Fruit fly (Drosophila melanogaster) whole organism, embryonic: ENCODE measurements around the gene mon2.
A peak's percentile ranks its signal among the peaks of the same experiment; 100 is the strongest.

Source experiments
- Atf6 ChIP-seq: fragments of 200-800 bp; sonication (Bioruptor generic); IDR thresholded peaks from 2 replicates; pipeline ENCODE4 v1.3.6; 2022; ENCODE audit warnings: missing biosample characterization, missing genetic modification characterization
- CG10543 ChIP-seq: fragments of 200-800 bp; sonication (Bioruptor generic); optimal IDR thresholded peaks from 3 replicates; lab custom pipeline; 2017; ENCODE audit warnings: missing biosample characterization, mild to moderate bottlenecking, missing genetic modification characterization, moderate library complexity
- CG12071 ChIP-seq: fragments of 200-800 bp; sonication (Bioruptor generic); optimal IDR thresholded peaks from 3 replicates; lab custom pipeline; 2018; ENCODE audit warnings: missing biosample characterization, mild to moderate bottlenecking, missing genetic modification characterization
- CG13287 ChIP-seq: fragments of 200-800 bp; sonication (Bioruptor generic); IDR thresholded peaks from 2 replicates; pipeline ENCODE4 v1.3.6; 2022; ENCODE audit warnings: missing biosample characterization, missing genetic modification characterization; ENCODE audit not compliant: partially characterized antibody
- CG14441 ChIP-seq: fragments of 200-800 bp; sonication (Bioruptor generic); IDR thresholded peaks from 2 replicates; pipeline ENCODE4 v1.3.6; 2022; ENCODE audit warnings: missing biosample characterization, missing genetic modification characterization
- CG14860 ChIP-seq: fragments of 200-800 bp; sonication (Bioruptor generic); IDR thresholded peaks from 3 replicates; pipeline ENCODE4 v1.3.6; 2022; ENCODE audit warnings: missing biosample characterization, missing genetic modification characterization; ENCODE audit not compliant: partially characterized antibody
- CG15514 ChIP-seq: fragments of 200-800 bp; sonication (Bioruptor generic); optimal IDR thresholded peaks from 3 replicates; lab custom pipeline; 2017; ENCODE audit warnings: missing biosample characterization, missing genetic modification characterization, mild to moderate bottlenecking, moderate library complexity, missing genetic modification reagents
- CG1603 ChIP-seq: fragments of 200-800 bp; sonication (Bioruptor generic); optimal IDR thresholded peaks from 2 replicates; lab custom pipeline; 2019; ENCODE audit warnings: missing biosample characterization, mild to moderate bottlenecking, missing genetic modification characterization, moderate library complexity
- CG17829 ChIP-seq: fragments of 200-800 bp; optimal IDR thresholded peaks from 2 replicates; lab custom pipeline; 2019; ENCODE audit warnings: missing biosample characterization, mild to moderate bottlenecking, missing genetic modification characterization, moderate library complexity
- CG18262 ChIP-seq: fragments of 200-800 bp; optimal IDR thresholded peaks from 3 replicates; lab custom pipeline; 2019; ENCODE audit warnings: missing biosample characterization, mild to moderate bottlenecking, missing genetic modification characterization, moderate library complexity
- CG2875 ChIP-seq: fragments of 200-800 bp; sonication (Bioruptor generic); optimal IDR thresholded peaks from 2 replicates; lab custom pipeline; 2017; ENCODE audit warnings: missing biosample characterization, mild to moderate bottlenecking, missing genetic modification characterization, missing genetic modification reagents
- CG32532 ChIP-seq: fragments of 200-800 bp; sonication (Bioruptor generic); IDR thresholded peaks from 2 replicates; pipeline ENCODE4 v1.3.6; 2022; ENCODE audit warnings: missing biosample characterization, missing genetic modification characterization
- CG3281 ChIP-seq: fragments of 200-800 bp; sonication (Bioruptor generic); optimal IDR thresholded peaks from 3 replicates; lab custom pipeline; 2017; ENCODE audit warnings: missing biosample characterization, mild to moderate bottlenecking, missing genetic modification characterization
- CG33213 ChIP-seq: fragments of 200-800 bp; sonication (Bioruptor generic); optimal IDR thresholded peaks from 3 replicates; lab custom pipeline; 2016; ENCODE audit warnings: missing biosample characterization, missing genetic modification characterization
- CG7372 ChIP-seq: fragments of 200-800 bp; sonication (Bioruptor generic); IDR thresholded peaks from 2 replicates; pipeline ENCODE4 v1.3.6; 2022; ENCODE audit warnings: missing biosample characterization, missing genetic modification characterization
- D19A ChIP-seq: fragments of 200-800 bp; optimal IDR thresholded peaks from 3 replicates; lab custom pipeline; 2019; ENCODE audit warnings: missing biosample characterization, mild to moderate bottlenecking, missing genetic modification characterization, moderate library complexity
- Deaf1 ChIP-seq: fragments of 200-800 bp; optimal IDR thresholded peaks from 3 replicates; lab custom pipeline; 2019; ENCODE audit warnings: missing biosample characterization, mild to moderate bottlenecking, missing genetic modification characterization, moderate library complexity
- Doc3 ChIP-seq: fragments of 200-800 bp; sonication (Bioruptor generic); IDR thresholded peaks from 3 replicates; pipeline ENCODE4 v1.3.6; 2022; ENCODE audit warnings: missing biosample characterization, missing genetic modification characterization; ENCODE audit not compliant: partially characterized antibody
- Drgx ChIP-seq: fragments of 200-800 bp; sonication (Bioruptor generic); IDR thresholded peaks from 2 replicates; pipeline ENCODE4 v1.3.6; 2022; ENCODE audit warnings: missing biosample characterization, missing genetic modification characterization
- HHEX ChIP-seq: fragments of 200-800 bp; sonication (Bioruptor generic); optimal IDR thresholded peaks from 3 replicates; lab custom pipeline; 2017; ENCODE audit warnings: missing biosample characterization, mild to moderate bottlenecking, missing genetic modification characterization, missing genetic modification reagents
- HmgZ ChIP-seq: fragments of 200-800 bp; sonication (Bioruptor generic); optimal IDR thresholded peaks from 2 replicates; lab custom pipeline; 2018; ENCODE audit warnings: missing biosample characterization, mild to moderate bottlenecking, missing genetic modification characterization
- Hmx ChIP-seq: fragments of 200-800 bp; sonication (Bioruptor generic); optimal IDR thresholded peaks from 2 replicates; lab custom pipeline; 2016; ENCODE audit warnings: missing biosample characterization, missing genetic modification characterization
- Jarid2 ChIP-seq: fragments of 200-800 bp; sonication (Bioruptor generic); optimal IDR thresholded peaks from 3 replicates; lab custom pipeline; 2017; ENCODE audit warnings: mild to moderate bottlenecking, missing biosample characterization, missing genetic modification reagents, missing genetic modification characterization
- Kr ChIP-seq: fragments of 200-800 bp; sonication (Bioruptor generic); optimal IDR thresholded peaks from 2 replicates; lab custom pipeline; 2017; ENCODE audit warnings: missing biosample characterization, mild to moderate bottlenecking, missing genetic modification characterization
- Lpt ChIP-seq: fragments of >200 bp; optimal IDR thresholded peaks from 2 replicates; lab custom pipeline; 2018; ENCODE audit warnings: missing biosample characterization, missing genetic modification characterization
- Meics ChIP-seq: fragments of 200-800 bp; sonication (Bioruptor generic); optimal IDR thresholded peaks from 2 replicates; lab custom pipeline; 2017; ENCODE audit warnings: missing biosample characterization, mild to moderate bottlenecking, missing genetic modification characterization
- NC2α ChIP-seq: fragments of 200-800 bp; sonication (Bioruptor generic); optimal IDR thresholded peaks from 2 replicates; lab custom pipeline; 2016; ENCODE audit warnings: missing biosample characterization, missing genetic modification characterization
- Neu2 ChIP-seq: fragments of 200-800 bp; sonication (Bioruptor generic); optimal IDR thresholded peaks from 3 replicates; lab custom pipeline; 2016; ENCODE audit warnings: missing biosample characterization, missing genetic modification characterization, borderline replicate concordance
- Ravus ChIP-seq: fragments of 200-800 bp; sonication (Bioruptor generic); IDR thresholded peaks from 2 replicates; pipeline ENCODE4 v1.3.6; 2022; ENCODE audit warnings: missing biosample characterization, missing genetic modification characterization
- Rx ChIP-seq: fragments of 200-800 bp; sonication (Bioruptor generic); IDR thresholded peaks from 2 replicates; pipeline ENCODE4 v1.3.6; 2022; ENCODE audit warnings: missing biosample characterization, missing genetic modification characterization
- Side ChIP-seq: fragments of 200-800 bp; sonication (Bioruptor generic); optimal IDR thresholded peaks from 2 replicates; lab custom pipeline; 2016; ENCODE audit warnings: missing biosample characterization, missing genetic modification characterization
- Trl ChIP-seq, 3 experiments: fragments of >200 bp in 2 of 3; fragments of 200-800 bp in 1 of 3; sonication (Bioruptor generic) in 1 of 3; optimal IDR thresholded peaks; 2 replicates in 1 of 3; 3 replicates in 2 of 3; lab custom pipeline; 2016 to 2017; ENCODE audit warnings: missing biosample characterization in 1 of 3, missing genetic modification characterization in 1 of 3
- Vsx1 ChIP-seq: fragments of 200-800 bp; sonication (Bioruptor generic); optimal IDR thresholded peaks from 2 replicates; lab custom pipeline; 2017; ENCODE audit warnings: missing biosample characterization, mild to moderate bottlenecking, missing genetic modification characterization, missing genetic modification reagents
- chn ChIP-seq: fragments of 200-800 bp; sonication (Bioruptor generic); optimal IDR thresholded peaks from 2 replicates; lab custom pipeline; 2016; ENCODE audit warnings: missing biosample characterization, missing genetic modification characterization
- ci ChIP-seq: fragments of 200-800 bp; sonication (Bioruptor generic); IDR thresholded peaks from 3 replicates; pipeline ENCODE4 v1.3.6; 2022; ENCODE audit warnings: missing biosample characterization, missing genetic modification characterization
- dysf ChIP-seq: fragments of 200-800 bp; sonication (Bioruptor generic); IDR thresholded peaks from 3 replicates; pipeline ENCODE4 v1.3.6; 2022; ENCODE audit warnings: missing biosample characterization, missing genetic modification characterization
- emc ChIP-seq: fragments of 200-800 bp; sonication (Bioruptor generic); optimal IDR thresholded peaks from 2 replicates; lab custom pipeline; 2016; ENCODE audit warnings: missing biosample characterization, missing genetic modification characterization
- grau ChIP-seq: fragments of 200-800 bp; optimal IDR thresholded peaks from 3 replicates; lab custom pipeline; 2019; ENCODE audit warnings: missing biosample characterization, mild to moderate bottlenecking, missing genetic modification characterization, moderate library complexity
- gsb ChIP-seq: fragments of 200-800 bp; sonication (Bioruptor generic); IDR thresholded peaks from 2 replicates; pipeline ENCODE4 v1.3.6; 2022; ENCODE audit warnings: missing biosample characterization, missing genetic modification characterization
- ind ChIP-seq: fragments of 200-800 bp; sonication (Bioruptor generic); optimal IDR thresholded peaks from 3 replicates; lab custom pipeline; 2016; ENCODE audit warnings: missing biosample characterization, missing genetic modification characterization
- lab ChIP-seq: fragments of 200-800 bp; sonication (Bioruptor generic); optimal IDR thresholded peaks from 3 replicates; lab custom pipeline; 2017; ENCODE audit warnings: missing biosample characterization, missing genetic modification characterization, mild to moderate bottlenecking, moderate library complexity, missing genetic modification reagents
- nerfin-2 ChIP-seq: fragments of 200-800 bp; sonication (Bioruptor generic); IDR thresholded peaks from 2 replicates; pipeline ENCODE4 v1.3.6; 2022; ENCODE audit warnings: missing biosample characterization, missing genetic modification characterization; ENCODE audit not compliant: partially characterized antibody
- onecut ChIP-seq: fragments of 200-800 bp; sonication (Bioruptor generic); IDR thresholded peaks from 2 replicates; pipeline ENCODE4 v1.3.6; 2022; ENCODE audit warnings: missing biosample characterization, missing genetic modification characterization
- pum ChIP-seq: fragments of 200-800 bp; sonication (Bioruptor generic); optimal IDR thresholded peaks from 2 replicates; lab custom pipeline; 2016; ENCODE audit warnings: missing biosample characterization, missing genetic modification characterization
- sens ChIP-seq: fragments of 200-800 bp; sonication (Bioruptor generic); peaks from one replicate; lab custom pipeline; 2016; ENCODE audit warnings: missing biosample characterization, missing genetic modification characterization
- slbo ChIP-seq: fragments of 200-800 bp; sonication (Bioruptor generic); IDR thresholded peaks from 2 replicates; pipeline ENCODE4 v1.3.6; 2022; ENCODE audit warnings: missing biosample characterization, missing genetic modification characterization
- sug ChIP-seq: fragments of 200-800 bp; optimal IDR thresholded peaks from 2 replicates; lab custom pipeline; 2019; ENCODE audit warnings: missing biosample characterization, mild to moderate bottlenecking, missing genetic modification characterization, moderate library complexity
- trem ChIP-seq: fragments of 200-800 bp; optimal IDR thresholded peaks from 3 replicates; lab custom pipeline; 2019; ENCODE audit warnings: missing biosample characterization, mild to moderate bottlenecking, missing genetic modification characterization, moderate library complexity
- unc-4 ChIP-seq: fragments of 200-800 bp; sonication (Bioruptor generic); IDR thresholded peaks from 2 replicates; pipeline ENCODE4 v1.3.6; 2022; ENCODE audit warnings: missing biosample characterization, missing genetic modification characterization; ENCODE audit not compliant: partially characterized antibody

The mon2 gene

DNA sequence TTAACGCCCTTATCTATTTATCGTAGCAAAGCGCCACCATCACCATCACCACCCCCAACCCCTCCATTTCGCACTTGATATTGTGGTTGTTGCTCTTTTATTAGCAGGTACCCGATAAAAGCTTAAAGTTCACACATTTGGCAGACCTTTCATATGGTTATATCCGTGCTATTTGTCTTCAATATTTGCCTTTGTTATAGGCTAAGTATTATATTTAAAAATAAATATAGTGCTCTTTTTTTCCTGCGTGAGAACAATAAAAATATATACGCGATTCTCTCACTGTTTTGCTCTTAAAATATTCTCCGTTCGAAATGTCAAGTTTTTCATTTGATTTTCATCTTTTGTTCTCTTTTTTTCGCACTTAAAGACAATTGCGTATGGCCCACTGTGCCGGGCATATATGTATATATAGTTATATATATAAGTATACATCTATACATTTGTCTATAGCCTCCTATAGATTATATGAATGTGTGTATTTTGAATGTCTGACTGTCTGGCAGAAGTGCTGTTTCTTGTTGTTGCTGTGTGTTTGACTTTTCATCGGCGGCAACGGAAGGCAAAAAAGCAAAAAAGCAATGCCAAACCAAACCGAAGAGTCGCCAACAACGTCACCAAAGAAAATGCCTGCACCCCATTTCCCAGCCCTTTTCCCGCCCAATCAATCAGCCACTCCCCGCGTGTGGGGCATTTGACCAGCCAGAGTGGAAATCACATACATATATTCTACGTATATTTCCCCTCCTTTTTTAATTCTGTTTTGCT, 29.6 kb downstream of the mon2 start:
- TF ChIP-seq ci (GFP tag; lab: Robert Waterston, UW) = no peak
- TF ChIP-seq HHEX (GFP tag; lab: Kevin White, UChicago) = no peak
- TF ChIP-seq CG17829 (tag; lab: Kevin White, UChicago) = no peak
- TF ChIP-seq Lpt = no peak
- peak in 1 of 2 experiments; percentile 47 for TF ChIP-seq Trl (optimal IDR thresholded peaks at IDR 0.05; lab: Kevin White, UChicago)
- no peak for TF ChIP-seq Trl (GFP tag; optimal IDR thresholded peaks at IDR 0.05; lab: Kevin White, UChicago)
- TF ChIP-seq slbo (GFP tag; lab: Robert Waterston, UW) = no peak
- TF ChIP-seq grau = peak; percentile 13
- no peak for TF ChIP-seq CG2875
- TF ChIP-seq CG14441 = no peak
- TF ChIP-seq onecut (GFP tag; lab: Robert Waterston, UW) = no peak
- TF ChIP-seq CG15514 = peak; percentile 4
- no peak for TF ChIP-seq Rx (GFP tag; lab: Robert Waterston, UW)
- peak; percentile 62 for TF ChIP-seq CG10543 (GFP tag; lab: Kevin White, UChicago)
- TF ChIP-seq Side (GFP tag; lab: Kevin White, UChicago) = no peak
- peak; percentile 14; the same call in 1 of the 2 replicates for TF ChIP-seq CG13287
- 0 out of 2 replicates have a peak, but pooled peaks have one; percentile 11 for TF ChIP-seq CG32532 (GFP tag; lab: Robert Waterston, UW)
- no peak for TF ChIP-seq Vsx1 (GFP tag; lab: Kevin White, UChicago)
- TF ChIP-seq dysf (GFP tag; lab: Robert Waterston, UW) = no peak
- TF ChIP-seq D19A (tag; lab: Kevin White, UChicago) = no peak
- no peak for TF ChIP-seq NC2α
- peak; percentile 12 for TF ChIP-seq Meics (GFP tag; lab: Kevin White, UChicago)
- no peak for TF ChIP-seq emc (GFP tag; lab: Kevin White, UChicago)
- no peak for TF ChIP-seq CG18262 (tag; lab: Kevin White, UChicago)
- no peak for TF ChIP-seq Hmx (GFP tag; lab: Kevin White, UChicago)
- TF ChIP-seq unc-4 (GFP tag; lab: Robert Waterston, UW) = no peak
- no peak for TF ChIP-seq ind (GFP tag; lab: Kevin White, UChicago)
- TF ChIP-seq trem (tag; lab: Kevin White, UChicago) = no peak
- TF ChIP-seq CG7372 (GFP tag; lab: Robert Waterston, UW) = no peak
- 0 out of 2 replicates have a peak, but pooled peaks have one; percentile 13 for TF ChIP-seq Atf6
- no peak for TF ChIP-seq HmgZ (tag; lab: Kevin White, UChicago)
- TF ChIP-seq Jarid2 = no peak
- no peak for TF ChIP-seq pum
- TF ChIP-seq lab = peak; percentile 7
- TF ChIP-seq sug (tag; lab: Kevin White, UChicago) = peak; percentile 13
- no peak for TF ChIP-seq Doc3 (GFP tag; lab: Robert Waterston, UW)
- TF ChIP-seq gsb (GFP tag; lab: Robert Waterston, UW) = no peak
- TF ChIP-seq Drgx (GFP tag; lab: Robert Waterston, UW) = peak; percentile 59
- no peak for TF ChIP-seq Deaf1 (tag; lab: Kevin White, UChicago)
- no peak for TF ChIP-seq CG33213 (GFP tag; lab: Kevin White, UChicago)
- 0 out of 2 replicates have a peak, but pooled peaks have one; percentile 8 for TF ChIP-seq nerfin-2
- no peak for TF ChIP-seq CG14860
- TF ChIP-seq CG3281 (GFP tag; lab: Kevin White, UChicago) = peak; percentile 15
- peak; percentile 40 for TF ChIP-seq sens (GFP tag; lab: Kevin White, UChicago)
- TF ChIP-seq Ravus (GFP tag; lab: Robert Waterston, UW) = no peak
- no peak for TF ChIP-seq chn (GFP tag; lab: Kevin White, UChicago)
- TF ChIP-seq Kr (GFP tag; lab: Kevin White, UChicago) = no peak
- no peak for TF ChIP-seq Neu2 (GFP tag; lab: Kevin White, UChicago)
- no peak for TF ChIP-seq CG1603 (tag; lab: Kevin White, UChicago)
- TF ChIP-seq CG12071 (GFP tag; lab: Kevin White, UChicago) = no peak
